Fruit fly (Drosophila melanogaster): ENCODE results near the gene CG3815.

CG3815 gene

dm6 chrX:6267745-6268582 lies 27.2 kb upstream of the CG3815 start, which contains the start of gene Spt6:
Spt6 (plus strand) TSS chrX:6267797.
- TF ChIP-seq tj (GFP tag; optimal IDR thresholded peaks at IDR 0.05) (peak; percentile 87), Mnt (GFP tag; optimal IDR thresholded peaks at IDR 0.05) (no peak)

DNA sequence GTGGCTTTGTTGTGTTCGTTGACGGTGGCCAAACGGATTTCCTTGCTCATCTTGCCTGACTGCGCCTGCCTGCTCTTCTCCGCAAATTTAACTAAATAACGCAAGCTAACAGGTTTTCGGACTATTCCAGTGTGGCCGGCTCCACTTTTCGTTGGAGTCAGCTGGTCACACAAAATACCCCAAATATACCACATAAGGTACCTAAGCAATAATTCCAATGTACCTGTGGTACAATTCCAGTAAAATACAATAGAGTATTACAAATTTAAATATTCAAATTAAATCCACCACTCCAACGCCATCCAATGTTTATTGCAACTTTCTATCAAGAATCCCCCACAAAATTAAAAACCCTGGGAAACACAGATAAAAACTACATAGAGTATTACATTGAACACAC lies 18.6 kb upstream of the CG3815 start, which contains the start of gene CG3566:
Gene CG3566, minus strand, starts transcription at position 135 of the 400 bp plus-strand sequence.
- no peak for TF ChIP-seq CG1620 (GFP tag; optimal IDR thresholded peaks at IDR 0.05)
- TF ChIP-seq cnc (optimal IDR thresholded peaks at IDR 0.05), result no peak
- peak; percentile 17 for TF ChIP-seq tj (GFP tag; optimal IDR thresholded peaks at IDR 0.05)
- peak; percentile 3 for TF ChIP-seq CG14711 (tag; optimal IDR thresholded peaks at IDR 0.05)
- peak; percentile 48 for TF ChIP-seq Mnt (GFP tag; optimal IDR thresholded peaks at IDR 0.05)
- TF ChIP-seq bab1 (GFP tag; optimal IDR thresholded peaks at IDR 0.05), result peak; percentile 47
- peak; percentile 11 for TF ChIP-seq ovo (GFP tag; optimal IDR thresholded peaks at IDR 0.05)
- TF ChIP-seq CG7045 (GFP tag; optimal IDR thresholded peaks at IDR 0.05), result no peak
- peak; percentile 55 for TF ChIP-seq kay (GFP tag; ENCODE audit: borderline replicate concordance)
- TF ChIP-seq CG5204 (GFP tag; optimal IDR thresholded peaks at IDR 0.05), result no peak

- TF ChIP-seq Clk (GFP tag; optimal IDR thresholded peaks at IDR 0.05) (no peak), CG7101 (tag; optimal IDR thresholded peaks at IDR 0.05) (peak; percentile 67), cic (GFP tag; optimal IDR thresholded peaks at IDR 0.05) (peak; percentile 32), bab1 (GFP tag; optimal IDR thresholded peaks at IDR 0.05) (peak; percentile 55), kay (GFP tag; ENCODE audit: borderline replicate concordance) (no peak), pad (GFP tag; optimal IDR thresholded peaks at IDR 0.05) (peak; percentile 65), Mnt (GFP tag; optimal IDR thresholded peaks at IDR 0.05) (peak; percentile 66), tj (GFP tag; optimal IDR thresholded peaks at IDR 0.05) (peak; percentile 41), CG33017 (tag; optimal IDR thresholded peaks at IDR 0.05) (peak; percentile 34), CG7045 (GFP tag; optimal IDR thresholded peaks at IDR 0.05) (no peak), CG1620 (GFP tag; optimal IDR thresholded peaks at IDR 0.05) (peak; percentile 49), cnc (optimal IDR thresholded peaks at IDR 0.05) (no peak), Crg-1 (GFP tag; optimal IDR thresholded peaks at IDR 0.05) (peak; percentile 20), CG11617 (GFP tag; optimal IDR thresholded peaks at IDR 0.05) (peak; percentile 38), CG14711 (tag; optimal IDR thresholded peaks at IDR 0.05) (no peak), CG12768 (GFP tag; optimal IDR thresholded peaks at IDR 0.05) (peak; percentile 0), ovo (GFP tag; optimal IDR thresholded peaks at IDR 0.05) (peak; percentile 56), Hr96 (GFP tag; optimal IDR thresholded peaks at IDR 0.05) (peak; percentile 42), toe (GFP tag; optimal IDR thresholded peaks at IDR 0.05) (no peak), CG5204 (GFP tag; optimal IDR thresholded peaks at IDR 0.05) (no peak)
Measured at dm6 chrX:6278879-6279628, 16.1 kb upstream of the CG3815 start.

- no peak for TF ChIP-seq CG14711 (tag; optimal IDR thresholded peaks at IDR 0.05)
- TF ChIP-seq tj (GFP tag; optimal IDR thresholded peaks at IDR 0.05), result peak; percentile 71
Measured at dm6 chrX:6279629-6280073, 15.5 kb upstream of the CG3815 start, which contains the start of gene Ubi-p5E. Ubi-p5E (minus strand) TSS chrX:6279647.

DNA sequence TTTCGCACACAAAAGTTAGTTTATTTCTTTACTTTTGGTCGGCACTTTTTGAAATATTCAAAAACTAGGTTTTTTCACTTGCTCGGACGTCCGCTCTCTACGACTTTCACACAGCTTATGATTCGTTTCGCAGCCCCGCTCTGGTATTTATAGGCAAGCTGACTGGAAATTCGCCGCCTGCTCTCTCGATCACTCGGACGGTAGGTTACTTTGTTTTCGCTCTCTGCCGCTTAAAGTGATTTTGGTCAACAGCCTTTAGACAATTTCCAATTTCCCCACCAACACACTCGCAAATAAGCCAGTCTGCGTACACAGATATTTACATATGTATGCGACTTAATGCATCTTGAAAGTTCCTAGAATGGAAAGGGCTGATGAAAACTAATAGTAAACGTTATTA lies 11.7 kb upstream of the CG3815 start, which contains the start of gene CG11700:
Gene CG11700, minus strand, starts transcription at position 106 of the 400 bp plus-strand sequence.
- TF ChIP-seq bab1 (GFP tag; optimal IDR thresholded peaks at IDR 0.05), result peak; percentile 24
- peak; percentile 11 for TF ChIP-seq tj (GFP tag; optimal IDR thresholded peaks at IDR 0.05)
- no peak for TF ChIP-seq CG7045 (GFP tag; optimal IDR thresholded peaks at IDR 0.05)

DNA sequence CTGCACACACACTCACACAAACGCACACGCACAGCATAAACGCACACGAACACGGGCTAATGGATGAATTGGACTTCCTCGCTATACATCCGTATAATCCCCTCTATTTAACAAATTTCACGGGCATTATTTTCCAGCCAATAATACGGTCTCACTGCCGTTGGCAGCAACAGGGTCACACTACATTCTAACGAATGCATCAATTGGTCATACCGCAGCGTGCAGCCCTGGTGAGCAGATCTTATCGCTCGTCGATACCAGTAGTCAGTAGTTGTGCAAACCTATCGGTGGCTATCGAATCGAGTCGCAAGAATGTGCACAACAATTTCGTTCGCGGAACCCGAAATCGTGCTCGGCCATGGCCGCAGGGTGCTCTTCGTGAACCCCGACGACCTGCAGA lies 7.3 kb upstream of the CG3815 start, which contains the start of the genes Top3beta and wuho:
Gene Top3beta, minus strand, starts transcription at position 149 of the 400 bp plus-strand sequence.
Gene wuho, plus strand, starts transcription at position 259 of the 400 bp plus-strand sequence.
- TF ChIP-seq CG33017 (tag; optimal IDR thresholded peaks at IDR 0.05), result peak; percentile 20
- no peak for TF ChIP-seq CG12768 (GFP tag; optimal IDR thresholded peaks at IDR 0.05)
- TF ChIP-seq CG14711 (tag; optimal IDR thresholded peaks at IDR 0.05), result peak; percentile 44
- peak; percentile 96 for TF ChIP-seq Mnt (GFP tag; optimal IDR thresholded peaks at IDR 0.05)
- TF ChIP-seq CG11617 (GFP tag; optimal IDR thresholded peaks at IDR 0.05), result peak; percentile 37
- peak; percentile 51 for TF ChIP-seq CG1620 (GFP tag; optimal IDR thresholded peaks at IDR 0.05)
- TF ChIP-seq pad (GFP tag; optimal IDR thresholded peaks at IDR 0.05), result peak; percentile 72
- no peak for TF ChIP-seq toe (GFP tag; optimal IDR thresholded peaks at IDR 0.05)
- TF ChIP-seq Clk (GFP tag; optimal IDR thresholded peaks at IDR 0.05), result no peak
- TF ChIP-seq kay (GFP tag; ENCODE audit: borderline replicate concordance), result no peak
- TF ChIP-seq CG7045 (GFP tag; optimal IDR thresholded peaks at IDR 0.05), result no peak
- TF ChIP-seq bab1 (GFP tag; optimal IDR thresholded peaks at IDR 0.05), result peak; percentile 83
- TF ChIP-seq cic (GFP tag; optimal IDR thresholded peaks at IDR 0.05), result peak; percentile 65
- TF ChIP-seq Crg-1 (GFP tag; optimal IDR thresholded peaks at IDR 0.05), result peak; percentile 47
- TF ChIP-seq ovo (GFP tag; optimal IDR thresholded peaks at IDR 0.05), result peak; percentile 57
- TF ChIP-seq cnc (optimal IDR thresholded peaks at IDR 0.05), result no peak
- peak; percentile 68 for TF ChIP-seq CG7101 (tag; optimal IDR thresholded peaks at IDR 0.05)
- peak; percentile 31 for TF ChIP-seq tj (GFP tag; optimal IDR thresholded peaks at IDR 0.05)
- TF ChIP-seq CG5204 (GFP tag; optimal IDR thresholded peaks at IDR 0.05), result no peak
- no peak for TF ChIP-seq Hr96 (GFP tag; optimal IDR thresholded peaks at IDR 0.05)

Measured in whole organism, adult.